Worm (Caenorhabditis elegans) whole organism, mixed stage, embryonic: ENCODE measurements around the gene dpy-19.

Experiments used
- ceh-83 ChIP-seq: fragments of 200-800 bp; sonication (Bioruptor generic); optimal IDR thresholded peaks from 2 replicates; lab custom pipeline; 2018; ENCODE audit warnings: mild to moderate bottlenecking, missing genetic modification characterization, missing compliant biosample characterization
- elt-1 ChIP-seq: sonication (generic microtip); optimal IDR thresholded peaks from 2 replicates; lab custom pipeline; 2017; ENCODE audit warnings: missing genetic modification characterization, mild to moderate bottlenecking, missing compliant biosample characterization, antibody characterized with exemption, moderate library complexity, borderline replicate concordance; ENCODE audit not compliant: insufficient read depth
- lsy-2 ChIP-seq: fragments of 150-350 bp; optimal IDR thresholded peaks from 2 replicates; lab custom pipeline; 2014; ENCODE audit warnings: missing biosample characterization, missing genetic modification characterization
- mep-1 ChIP-seq: fragments of 150-350 bp; optimal IDR thresholded peaks from 2 replicates; lab custom pipeline; 2017; ENCODE audit warnings: missing biosample characterization, missing genetic modification reagents, missing genetic modification characterization, inconsistent platforms
- nhr-12 ChIP-seq: fragments of 150-350 bp; optimal IDR thresholded peaks from 2 replicates; lab custom pipeline; 2014; ENCODE audit warnings: missing biosample characterization, missing genetic modification characterization
- nhr-237 ChIP-seq: fragments of 150-350 bp; optimal IDR thresholded peaks from 2 replicates; lab custom pipeline; 2014; ENCODE audit warnings: missing biosample characterization, missing genetic modification characterization
- nhr-28 ChIP-seq: fragments of 150-350 bp; optimal IDR thresholded peaks from 2 replicates; lab custom pipeline; 2014; ENCODE audit warnings: missing biosample characterization, missing genetic modification characterization
- sem-2 ChIP-seq: fragments of 200-800 bp; sonication (Bioruptor generic); optimal IDR thresholded peaks from 2 replicates; lab custom pipeline; 2018; ENCODE audit warnings: mild to moderate bottlenecking, missing genetic modification characterization, missing compliant biosample characterization
- snpc-4 ChIP-seq: fragments of 150-350 bp; optimal IDR thresholded peaks from 2 replicates; lab custom pipeline; 2014; ENCODE audit warnings: missing biosample characterization, missing genetic modification characterization
- sptf-1 ChIP-seq: sonication (generic microtip); optimal IDR thresholded peaks from 2 replicates; lab custom pipeline; 2017; ENCODE audit warnings: mild to moderate bottlenecking, missing genetic modification characterization, moderate library complexity, missing compliant biosample characterization
- unc-120 ChIP-seq: sonication (generic microtip); optimal IDR thresholded peaks from 2 replicates; lab custom pipeline; 2017; ENCODE audit warnings: missing genetic modification characterization, missing compliant biosample characterization; ENCODE audit not compliant: poor library complexity, severe bottlenecking
- unc-39 ChIP-seq: fragments of 150-350 bp; optimal IDR thresholded peaks from 2 replicates; lab custom pipeline; 2014; ENCODE audit warnings: missing biosample characterization, missing genetic modification characterization
- unc-62 ChIP-seq: fragments of 150-350 bp; optimal IDR thresholded peaks from 2 replicates; lab custom pipeline; 2014; ENCODE audit warnings: missing biosample characterization, missing genetic modification reagents, missing genetic modification characterization
- ztf-11 ChIP-seq: fragments of 150-350 bp; optimal IDR thresholded peaks from 2 replicates; lab custom pipeline; 2014; ENCODE audit warnings: missing biosample characterization, missing genetic modification characterization

ce11 chrIII:8668717-8669116 lies 1.4 kb upstream of the dpy-19 start:
- TF ChIP-seq snpc-4 (tag; lab: Kevin White, UChicago) (no peak), lsy-2 (tag; lab: Kevin White, UChicago) (no peak), sptf-1 (tag; lab: Kevin White, UChicago) (no peak), mep-1 (tag; lab: Kevin White, UChicago) (no peak), elt-1 (tag; lab: Kevin White, UChicago) (no peak), ztf-11 (tag; lab: Kevin White, UChicago) (no peak), unc-120 (no peak), unc-62 (GFP tag; lab: Kevin White, UChicago) (peak; percentile 63), nhr-28 (no peak), ceh-83 (no peak), sem-2 (GFP tag; lab: Kevin White, UChicago) (no peak), unc-39 (tag; lab: Kevin White, UChicago) (no peak), nhr-237 (no peak), nhr-12 (tag; lab: Kevin White, UChicago) (no peak)
